Worm (Caenorhabditis elegans) whole organism, midembryonic: ENCODE results near the gene B0495.9.

Experiments
- T22C8.4 ChIP-seq: fragments of 200-800 bp; sonication (Bioruptor generic); IDR thresholded peaks from 2 replicates; pipeline ENCODE4 v1.3.6; 2022; ENCODE audit warnings: missing genetic modification characterization, missing compliant biosample characterization
- cog-1 ChIP-seq: sonication (generic microtip); optimal IDR thresholded peaks from 2 replicates; lab custom pipeline; 2016; ENCODE audit warnings: missing genetic modification characterization, missing compliant biosample characterization
- flt-1 ChIP-seq: fragments of 200-800 bp; sonication (Bioruptor generic); IDR thresholded peaks from 2 replicates; pipeline ENCODE4 v1.3.6; 2022; ENCODE audit warnings: missing genetic modification characterization, missing compliant biosample characterization
- klf-2 ChIP-seq: fragments of 200-800 bp; sonication (Bioruptor generic); conservative IDR thresholded peaks from 2 replicates; pipeline ENCODE4 v1.3.6; 2022; ENCODE audit warnings: missing genetic modification reagents, missing genetic modification characterization, missing compliant biosample characterization
- med-1 ChIP-seq: sonication (generic microtip); optimal IDR thresholded peaks from 2 replicates; lab custom pipeline; 2017; ENCODE audit warnings: missing genetic modification characterization, mild to moderate bottlenecking, missing compliant biosample characterization, antibody characterized with exemption, missing genetic modification reagents; ENCODE audit not compliant: insufficient read depth
- ref-1 ChIP-seq: fragments of 200-800 bp; sonication (Bioruptor generic); conservative IDR thresholded peaks from 2 replicates; pipeline ENCODE4 v1.3.6; 2022; ENCODE audit warnings: missing genetic modification reagents, missing genetic modification characterization, missing compliant biosample characterization
- tab-1 ChIP-seq: fragments of 200-800 bp; sonication (Bioruptor generic); IDR thresholded peaks from 2 replicates; pipeline ENCODE4 v1.3.6; 2022; ENCODE audit warnings: missing genetic modification characterization, missing compliant biosample characterization
- ztf-23 ChIP-seq: fragments of 200-800 bp; sonication (Bioruptor generic); IDR thresholded peaks from 2 replicates; pipeline ENCODE4 v1.3.6; 2022; ENCODE audit warnings: missing genetic modification reagents, missing genetic modification characterization, missing compliant biosample characterization
- ztf-29 ChIP-seq: fragments of 200-800 bp; sonication (Bioruptor generic); IDR thresholded peaks from 2 replicates; pipeline ENCODE4 v1.3.6; 2022; ENCODE audit warnings: missing genetic modification reagents, missing genetic modification characterization, missing compliant biosample characterization

Gene B0495.9

ce11 chrII:7716112-7716511 is 7.6 kb upstream of the B0495.9 start:
- TF ChIP-seq med-1: no peak
- no peak for TF ChIP-seq T22C8.4
- TF ChIP-seq ztf-29 (GFP tag; lab: Robert Waterston, UW): no peak
- TF ChIP-seq ztf-23 (GFP tag; lab: Robert Waterston, UW): no peak
- TF ChIP-seq klf-2 (GFP tag; lab: Robert Waterston, UW): no peak
- TF ChIP-seq tab-1 (GFP tag; lab: Robert Waterston, UW): no peak
- TF ChIP-seq cog-1 (tag; lab: Kevin White, UChicago): no peak
- no peak for TF ChIP-seq flt-1 (GFP tag; lab: Robert Waterston, UW)
- TF ChIP-seq ref-1 (GFP tag; lab: Robert Waterston, UW): no peak

- TF ChIP-seq cog-1 (tag; lab: Kevin White, UChicago) (no peak), flt-1 (GFP tag; lab: Robert Waterston, UW) (no peak)
These were observed 6.2 kb upstream of the B0495.9 start for ce11 chrII:7714614-7715186.

ce11 chrII:7709301-7709754 is 818 bp upstream of the B0495.9 start, which contains the start of gene sre-1:
Gene sre-1 (plus strand): TSS chrII:7709704.
- TF ChIP-seq T22C8.4 (no peak), ref-1 (GFP tag; lab: Robert Waterston, UW) (no peak), flt-1 (GFP tag; lab: Robert Waterston, UW) (no peak), klf-2 (GFP tag; lab: Robert Waterston, UW) (no peak), ztf-23 (GFP tag; lab: Robert Waterston, UW) (no peak), cog-1 (tag; lab: Kevin White, UChicago) (no peak), ztf-29 (GFP tag; lab: Robert Waterston, UW) (no peak), tab-1 (GFP tag; lab: Robert Waterston, UW) (no peak), med-1 (no peak)

- no peak for TF ChIP-seq med-1
- TF ChIP-seq ref-1 (GFP tag; lab: Robert Waterston, UW): no peak
- no peak for TF ChIP-seq T22C8.4
- no peak for TF ChIP-seq ztf-29 (GFP tag; lab: Robert Waterston, UW)
- TF ChIP-seq ztf-23 (GFP tag; lab: Robert Waterston, UW): no peak
- TF ChIP-seq tab-1 (GFP tag; lab: Robert Waterston, UW): no peak
- no peak for TF ChIP-seq cog-1 (tag; lab: Kevin White, UChicago)
- TF ChIP-seq flt-1 (GFP tag; lab: Robert Waterston, UW): no peak
These were observed 1.1 kb downstream of the B0495.9 start, which contains the start of gene luc-7L for ce11 chrII:7707383-7707782. Gene luc-7L (minus strand): TSS chrII:7707483.

ce11 chrII:7705152-7705551 is 3.4 kb downstream of the B0495.9 start, which contains the start of gene B0495.7:
Gene B0495.7 (minus strand): TSS chrII:7705233.
- TF ChIP-seq flt-1 (GFP tag; lab: Robert Waterston, UW) (no peak), T22C8.4 (no peak), ztf-29 (GFP tag; lab: Robert Waterston, UW) (no peak), klf-2 (GFP tag; lab: Robert Waterston, UW) (no peak), cog-1 (tag; lab: Kevin White, UChicago) (no peak), tab-1 (GFP tag; lab: Robert Waterston, UW) (no peak)

ce11 chrII:7704387-7704786 is 4.1 kb downstream of the B0495.9 start:
- TF ChIP-seq tab-1 (GFP tag; lab: Robert Waterston, UW) (no peak), T22C8.4 (no peak), med-1 (no peak), ztf-23 (GFP tag; lab: Robert Waterston, UW) (no peak), cog-1 (tag; lab: Kevin White, UChicago) (no peak)

ce11 chrII:7699009-7699408 is 9.5 kb downstream of the B0495.9 start, which contains the start of the genes moa-2 and cdk-11.1:
Gene moa-2 (minus strand): TSS chrII:7699033.
Gene cdk-11.1 (plus strand): TSS chrII:7699235.
- no peak for TF ChIP-seq klf-2 (GFP tag; lab: Robert Waterston, UW)
- no peak for TF ChIP-seq ztf-23 (GFP tag; lab: Robert Waterston, UW)
- no peak for TF ChIP-seq flt-1 (GFP tag; lab: Robert Waterston, UW)
- TF ChIP-seq med-1: no peak
- TF ChIP-seq tab-1 (GFP tag; lab: Robert Waterston, UW): no peak
- TF ChIP-seq ref-1 (GFP tag; lab: Robert Waterston, UW): no peak

- TF ChIP-seq flt-1 (GFP tag; lab: Robert Waterston, UW) (no peak), ztf-29 (GFP tag; lab: Robert Waterston, UW) (no peak), med-1 (no peak), T22C8.4 (no peak), ztf-23 (GFP tag; lab: Robert Waterston, UW) (no peak), cog-1 (tag; lab: Kevin White, UChicago) (no peak), klf-2 (GFP tag; lab: Robert Waterston, UW) (no peak), tab-1 (GFP tag; lab: Robert Waterston, UW) (no peak)
These were observed 10.1 kb downstream of the B0495.9 start, which contains the start of gene B0495.5 for ce11 chrII:7698406-7698805. Gene B0495.5 (minus strand): TSS chrII:7698506.

- TF ChIP-seq ztf-23 (GFP tag; lab: Robert Waterston, UW) (no peak), ref-1 (GFP tag; lab: Robert Waterston, UW) (no peak), T22C8.4 (no peak), cog-1 (tag; lab: Kevin White, UChicago) (no peak), ztf-29 (GFP tag; lab: Robert Waterston, UW) (no peak), flt-1 (GFP tag; lab: Robert Waterston, UW) (no peak), med-1 (no peak), klf-2 (GFP tag; lab: Robert Waterston, UW) (no peak), tab-1 (GFP tag; lab: Robert Waterston, UW) (no peak)
These were observed 11.4 kb downstream of the B0495.9 start for ce11 chrII:7697156-7697555.

ce11 chrII:7695636-7696035 is 12.9 kb downstream of the B0495.9 start:
- TF ChIP-seq T22C8.4: no peak
- no peak for TF ChIP-seq med-1
- no peak for TF ChIP-seq cog-1 (tag; lab: Kevin White, UChicago)
- no peak for TF ChIP-seq ref-1 (GFP tag; lab: Robert Waterston, UW)
- TF ChIP-seq tab-1 (GFP tag; lab: Robert Waterston, UW): no peak
